Fruit fly (Drosophila melanogaster) whole organism, embryonic: Measurements from ENCODE around the gene Sdhaf3.

Experiments used
- CG11398 ChIP-seq: fragments of 200-800 bp; sonication (Bioruptor generic); optimal IDR thresholded peaks from 2 replicates; lab custom pipeline; 2016; ENCODE audit warnings: missing biosample characterization, missing genetic modification characterization
- CG15514 ChIP-seq: fragments of 200-800 bp; sonication (Bioruptor generic); optimal IDR thresholded peaks from 3 replicates; lab custom pipeline; 2017; ENCODE audit warnings: missing biosample characterization, missing genetic modification characterization, mild to moderate bottlenecking, moderate library complexity, missing genetic modification reagents
- CG1603 ChIP-seq: fragments of 200-800 bp; sonication (Bioruptor generic); optimal IDR thresholded peaks from 2 replicates; lab custom pipeline; 2019; ENCODE audit warnings: missing biosample characterization, mild to moderate bottlenecking, missing genetic modification characterization, moderate library complexity
- CG17385 ChIP-seq: fragments of 200-800 bp; sonication (Bioruptor generic); optimal IDR thresholded peaks from 3 replicates; lab custom pipeline; 2018; ENCODE audit warnings: missing biosample characterization, mild to moderate bottlenecking, missing genetic modification characterization
- CG1832 ChIP-seq: fragments of 200-800 bp; sonication (Bioruptor generic); optimal IDR thresholded peaks from 2 replicates; lab custom pipeline; 2017; ENCODE audit warnings: missing biosample characterization, mild to moderate bottlenecking, missing genetic modification characterization, inconsistent platforms
- CG2199 ChIP-seq: fragments of 200-800 bp; sonication (Bioruptor generic); IDR thresholded peaks from 3 replicates; pipeline ENCODE4 v1.3.6; 2022; ENCODE audit warnings: missing biosample characterization, missing genetic modification characterization
- CG2712 ChIP-seq: fragments of 200-800 bp; optimal IDR thresholded peaks from 3 replicates; lab custom pipeline; 2019; ENCODE audit warnings: missing biosample characterization, mild to moderate bottlenecking, missing genetic modification characterization, moderate library complexity
- CG31224 ChIP-seq: fragments of 200-800 bp; sonication (Bioruptor generic); IDR thresholded peaks from 2 replicates; pipeline ENCODE4 v1.3.6; 2022; ENCODE audit warnings: missing biosample characterization, missing genetic modification characterization
- CG3163 ChIP-seq: fragments of 200-800 bp; sonication (Bioruptor generic); optimal IDR thresholded peaks from 3 replicates; lab custom pipeline; 2016; ENCODE audit warnings: missing biosample characterization, missing genetic modification characterization
- CG32767 ChIP-seq: fragments of 200-800 bp; sonication (Bioruptor generic); IDR thresholded peaks from 2 replicates; pipeline ENCODE4 v1.3.6; 2022; ENCODE audit warnings: missing biosample characterization, missing genetic modification characterization
- CG34376 ChIP-seq: fragments of 200-800 bp; sonication (Bioruptor generic); optimal IDR thresholded peaks from 2 replicates; lab custom pipeline; 2018; ENCODE audit warnings: missing biosample characterization, mild to moderate bottlenecking, missing genetic modification characterization
- CG4707 ChIP-seq: fragments of 200-800 bp; sonication (Bioruptor generic); optimal IDR thresholded peaks from 2 replicates; lab custom pipeline; 2018; ENCODE audit warnings: missing biosample characterization, mild to moderate bottlenecking, missing genetic modification characterization, moderate library complexity
- CG4730 ChIP-seq: fragments of 200-800 bp; sonication (Bioruptor generic); IDR thresholded peaks from 2 replicates; pipeline ENCODE4 v1.3.6; 2022; ENCODE audit warnings: missing biosample characterization, missing genetic modification characterization
- CG6272 ChIP-seq: fragments of 200-800 bp; sonication (Bioruptor generic); IDR thresholded peaks from 2 replicates; pipeline ENCODE4 v1.3.6; 2022; ENCODE audit warnings: missing biosample characterization, missing genetic modification characterization
- CG6654 ChIP-seq: fragments of 200-800 bp; sonication (Bioruptor generic); optimal IDR thresholded peaks from 2 replicates; lab custom pipeline; 2017; ENCODE audit warnings: missing biosample characterization, mild to moderate bottlenecking, missing genetic modification characterization
- CG8089 ChIP-seq: fragments of 200-800 bp; sonication (Bioruptor generic); optimal IDR thresholded peaks from 3 replicates; lab custom pipeline; 2016; ENCODE audit warnings: missing biosample characterization, missing genetic modification characterization
- CG8765 ChIP-seq: fragments of 200-800 bp; sonication (Bioruptor generic); IDR thresholded peaks from 2 replicates; pipeline ENCODE4 v1.3.6; 2022; ENCODE audit warnings: missing biosample characterization, missing genetic modification characterization
- CTCF ChIP-seq: fragments of 200-800 bp; sonication (Bioruptor generic); optimal IDR thresholded peaks from 2 replicates; lab custom pipeline; 2017; ENCODE audit warnings: missing biosample characterization, mild to moderate bottlenecking, missing genetic modification characterization, moderate library complexity
- CkIIα-i1 ChIP-seq: fragments of 200-800 bp; sonication (Bioruptor generic); IDR thresholded peaks from 2 replicates; pipeline ENCODE4 v1.3.6; 2022; ENCODE audit warnings: missing biosample characterization, missing genetic modification characterization
- Dad ChIP-seq: fragments of 200-800 bp; sonication (Bioruptor generic); optimal IDR thresholded peaks from 3 replicates; lab custom pipeline; 2016; ENCODE audit warnings: missing biosample characterization, missing genetic modification characterization
- Dbx ChIP-seq: fragments of 200-800 bp; sonication (Bioruptor generic); IDR thresholded peaks from 3 replicates; pipeline ENCODE4 v1.3.6; 2022; ENCODE audit warnings: missing biosample characterization, missing genetic modification characterization
- Ets65A ChIP-seq: fragments of 200-800 bp; sonication (Bioruptor generic); peaks from one replicate; lab custom pipeline; 2016; ENCODE audit warnings: missing biosample characterization, missing genetic modification characterization
- Hmr ChIP-seq: fragments of 200-800 bp; sonication (Bioruptor generic); optimal IDR thresholded peaks from 3 replicates; lab custom pipeline; 2017; ENCODE audit warnings: mild to moderate bottlenecking, missing biosample characterization, missing genetic modification reagents, missing genetic modification characterization
- Med ChIP-seq: fragments of 200-800 bp; sonication (Bioruptor generic); peaks from one replicate; lab custom pipeline; 2016; ENCODE audit warnings: missing biosample characterization, missing genetic modification characterization, mild to moderate bottlenecking, inconsistent platforms, moderate library complexity
- Mes4 ChIP-seq: fragments of 200-800 bp; sonication (Bioruptor generic); optimal IDR thresholded peaks from 2 replicates; lab custom pipeline; 2016; ENCODE audit warnings: missing biosample characterization, missing genetic modification characterization
- Ravus ChIP-seq: fragments of 200-800 bp; sonication (Bioruptor generic); IDR thresholded peaks from 2 replicates; pipeline ENCODE4 v1.3.6; 2022; ENCODE audit warnings: missing biosample characterization, missing genetic modification characterization
- Rx ChIP-seq: fragments of 200-800 bp; sonication (Bioruptor generic); IDR thresholded peaks from 2 replicates; pipeline ENCODE4 v1.3.6; 2022; ENCODE audit warnings: missing biosample characterization, missing genetic modification characterization
- Sox102F ChIP-seq: fragments of 200-800 bp; sonication (Bioruptor generic); optimal IDR thresholded peaks from 2 replicates; lab custom pipeline; 2018; ENCODE audit warnings: missing biosample characterization, mild to moderate bottlenecking, missing genetic modification characterization, moderate library complexity
- Sry-δ ChIP-seq: fragments of 200-800 bp; sonication (Bioruptor generic); optimal IDR thresholded peaks from 2 replicates; lab custom pipeline; 2016; ENCODE audit warnings: missing biosample characterization, missing genetic modification characterization
- al ChIP-seq: fragments of 200-800 bp; sonication (Bioruptor generic); IDR thresholded peaks from 2 replicates; pipeline ENCODE4 v1.3.6; 2022; ENCODE audit warnings: missing biosample characterization, missing genetic modification characterization
- ap ChIP-seq: fragments of 200-800 bp; sonication (Bioruptor generic); IDR thresholded peaks from 2 replicates; pipeline ENCODE4 v1.3.6; 2022; ENCODE audit warnings: missing biosample characterization, missing genetic modification characterization
- ase ChIP-seq: fragments of 200-800 bp; sonication (Bioruptor generic); IDR thresholded peaks from 3 replicates; pipeline ENCODE4 v1.3.6; 2022; ENCODE audit warnings: missing biosample characterization, missing genetic modification characterization
- cg ChIP-seq: fragments of 200-800 bp; sonication (Bioruptor generic); optimal IDR thresholded peaks from 3 replicates; lab custom pipeline; 2019; ENCODE audit warnings: missing biosample characterization, mild to moderate bottlenecking, missing genetic modification characterization, moderate library complexity
- chm ChIP-seq: fragments of 200-800 bp; sonication (Bioruptor generic); IDR thresholded peaks from 2 replicates; pipeline ENCODE4 v1.3.6; 2022; ENCODE audit warnings: missing biosample characterization, missing genetic modification characterization
- crp ChIP-seq, 2 experiments: fragments of 200-800 bp; sonication (Bioruptor generic); optimal IDR thresholded peaks; 2 replicates in 1 of 2; 3 replicates in 1 of 2; lab custom pipeline; 2017; ENCODE audit warnings: missing biosample characterization in 2 of 2, missing genetic modification characterization in 2 of 2, mild to moderate bottlenecking in 1 of 2, moderate library complexity in 1 of 2
- dimm ChIP-seq: fragments of 200-800 bp; sonication (Bioruptor generic); IDR thresholded peaks from 2 replicates; pipeline ENCODE4 v1.3.6; 2022; ENCODE audit warnings: missing biosample characterization, missing genetic modification characterization
- dm ChIP-seq: fragments of 200-800 bp; sonication (Bioruptor generic); optimal IDR thresholded peaks from 3 replicates; lab custom pipeline; 2016; ENCODE audit warnings: missing biosample characterization, missing genetic modification characterization
- fd96Cb ChIP-seq: fragments of 200-800 bp; sonication (Bioruptor generic); optimal IDR thresholded peaks from 2 replicates; lab custom pipeline; 2018; ENCODE audit warnings: missing biosample characterization, mild to moderate bottlenecking, missing genetic modification characterization, moderate library complexity
- h ChIP-seq: fragments of >200 bp; optimal IDR thresholded peaks from 2 replicates; lab custom pipeline; 2017
- klu ChIP-seq: fragments of 200-800 bp; sonication (Bioruptor generic); IDR thresholded peaks from 2 replicates; pipeline ENCODE4 v1.3.6; 2022; ENCODE audit warnings: missing biosample characterization, missing genetic modification characterization
- lov ChIP-seq, 2 experiments: fragments of 200-800 bp in 1 of 2; fragments of >200 bp in 1 of 2; sonication (Bioruptor generic) in 1 of 2; IDR thresholded peaks in 1 of 2; optimal IDR thresholded peaks in 1 of 2; 2 replicates in 1 of 2; 3 replicates in 1 of 2; pipeline versions ENCODE4 v1.3.6 to Lab custom; 2017 to 2022; ENCODE audit warnings: missing biosample characterization in 1 of 2, missing genetic modification characterization in 1 of 2
- ranshi ChIP-seq: fragments of 200-800 bp; sonication (Bioruptor generic); IDR thresholded peaks from 2 replicates; pipeline ENCODE4 v1.3.6; 2022; ENCODE audit warnings: missing biosample characterization, missing genetic modification characterization
- sc ChIP-seq, 3 experiments: fragments of >200 bp in 2 of 3; fragments of 200-800 bp in 1 of 3; sonication (Bioruptor generic) in 1 of 3; optimal IDR thresholded peaks; 2 replicates in 2 of 3; 3 replicates in 1 of 3; lab custom pipeline; 2017; ENCODE audit warnings: mild to moderate bottlenecking in 1 of 3, missing biosample characterization in 1 of 3, missing genetic modification characterization in 1 of 3, missing genetic modification reagents in 1 of 3
- sd ChIP-seq: fragments of 200-800 bp; sonication (Bioruptor generic); optimal IDR thresholded peaks from 3 replicates; lab custom pipeline; 2018; ENCODE audit warnings: missing biosample characterization, mild to moderate bottlenecking, missing genetic modification characterization, moderate library complexity
- sens ChIP-seq: fragments of 200-800 bp; sonication (Bioruptor generic); peaks from one replicate; lab custom pipeline; 2016; ENCODE audit warnings: missing biosample characterization, missing genetic modification characterization
- shn ChIP-seq: fragments of 200-800 bp; sonication (Bioruptor generic); optimal IDR thresholded peaks from 3 replicates; lab custom pipeline; 2016; ENCODE audit warnings: missing biosample characterization, missing genetic modification characterization
- so ChIP-seq: fragments of 200-800 bp; sonication (Bioruptor generic); IDR thresholded peaks from 3 replicates; pipeline ENCODE4 v1.3.6; 2022; ENCODE audit warnings: missing biosample characterization, missing genetic modification characterization
- sug ChIP-seq: fragments of 200-800 bp; optimal IDR thresholded peaks from 2 replicates; lab custom pipeline; 2019; ENCODE audit warnings: missing biosample characterization, mild to moderate bottlenecking, missing genetic modification characterization, moderate library complexity
- tll ChIP-seq, 2 experiments: fragments of 200-800 bp in 1 of 2; fragments of >200 bp in 1 of 2; sonication (Bioruptor generic) in 1 of 2; optimal IDR thresholded peaks; 2 replicates each; lab custom pipeline; 2017 to 2019; ENCODE audit warnings: missing biosample characterization in 2 of 2, missing genetic modification characterization in 2 of 2, mild to moderate bottlenecking in 1 of 2, moderate library complexity in 1 of 2
- unpg ChIP-seq: fragments of 200-800 bp; sonication (Bioruptor generic); optimal IDR thresholded peaks from 3 replicates; lab custom pipeline; 2018; ENCODE audit warnings: missing biosample characterization, mild to moderate bottlenecking, missing genetic modification characterization, moderate library complexity
- usp ChIP-seq: fragments of >200 bp; optimal IDR thresholded peaks from 2 replicates; lab custom pipeline; 2017; ENCODE audit warnings: missing biosample characterization, missing genetic modification characterization
- z ChIP-seq: fragments of 200-800 bp; sonication (Bioruptor generic); IDR thresholded peaks from 3 replicates; pipeline ENCODE4 v1.3.6; 2022; ENCODE audit warnings: missing biosample characterization, missing genetic modification characterization
- zfh2 ChIP-seq: fragments of 200-800 bp; sonication (Bioruptor generic); optimal IDR thresholded peaks from 2 replicates; lab custom pipeline; 2016; ENCODE audit warnings: missing biosample characterization, missing genetic modification characterization

Sdhaf3 gene

dm6 chr3R:16518150-16518662, 36.0 kb upstream of the Sdhaf3 start (continued):
- TF ChIP-seq sug (tag; lab: Kevin White, UChicago) (no peak), CG34376 (GFP tag; lab: Kevin White, UChicago) (no peak), Dbx (GFP tag; lab: Robert Waterston, UW) (no peak), ase (GFP tag; lab: Robert Waterston, UW) (no peak), crp (GFP tag; optimal IDR thresholded peaks at IDR 0.05; lab: Kevin White, UChicago) (no peak), CG4707 (GFP tag; lab: Kevin White, UChicago) (no peak), CG6272 (GFP tag; lab: Robert Waterston, UW) (no peak), CG1603 (tag; lab: Kevin White, UChicago) (no peak), CG31224 (GFP tag; lab: Robert Waterston, UW) (no peak), klu (no peak), CkIIα-i1 (no peak), Ets65A (no peak), sc (optimal IDR thresholded peaks at IDR 0.05; lab: Kevin White, UChicago) (no peak), sc (GFP tag; optimal IDR thresholded peaks at IDR 0.05; lab: Kevin White, UChicago) (no peak), Hmr (no peak), ranshi (GFP tag; lab: Robert Waterston, UW) (no peak), CG8089 (GFP tag; lab: Kevin White, UChicago) (no peak), cg (GFP tag; lab: Kevin White, UChicago) (peak; percentile 39), CG2712 (tag; lab: Kevin White, UChicago) (no peak), CG4730 (GFP tag; lab: Robert Waterston, UW) (no peak), dm (GFP tag; lab: Kevin White, UChicago) (no peak), sd (peak; percentile 88), chm (peak; percentile 29; the same call in 1 of the 2 replicates), CG6654 (GFP tag; lab: Kevin White, UChicago) (no peak), CG15514 (no peak), so (GFP tag; lab: Robert Waterston, UW) (no peak), CG1832 (GFP tag; lab: Kevin White, UChicago) (no peak), CG8765 (no peak), Mes4 (GFP tag; lab: Kevin White, UChicago) (no peak), CTCF (no peak), sens (peak; percentile 17), Med (peak; percentile 51)

dm6 chr3R:16510128-16510527, 27.9 kb upstream of the Sdhaf3 start:
- TF ChIP-seq CG4730 (GFP tag; lab: Robert Waterston, UW) = no peak
- no peak for TF ChIP-seq CG17385
- TF ChIP-seq CG11398 (GFP tag; lab: Kevin White, UChicago) = no peak
- TF ChIP-seq fd96Cb = peak; percentile 34
- no peak for TF ChIP-seq CG8089 (GFP tag; lab: Kevin White, UChicago)
- TF ChIP-seq CG3163 (GFP tag; lab: Kevin White, UChicago) = no peak
- no peak for TF ChIP-seq lov (optimal IDR thresholded peaks at IDR 0.05; lab: Kevin White, UChicago)
- TF ChIP-seq lov (GFP tag; IDR thresholded peaks at IDR 0.05; lab: Robert Waterston, UW) = no peak
- TF ChIP-seq Sox102F = peak; percentile 55
- no peak for TF ChIP-seq al (GFP tag; lab: Robert Waterston, UW)
- TF ChIP-seq CG32767 = no peak
- no peak for TF ChIP-seq shn (GFP tag; lab: Kevin White, UChicago)
- TF ChIP-seq dimm = no peak
- TF ChIP-seq ap (GFP tag; lab: Robert Waterston, UW) = no peak
- TF ChIP-seq Ravus = no peak
- TF ChIP-seq Rx (GFP tag; lab: Robert Waterston, UW) = no peak
- no peak for TF ChIP-seq zfh2
- TF ChIP-seq usp (GFP tag; lab: Kevin White, UChicago) = no peak
- no peak for TF ChIP-seq z (GFP tag; lab: Robert Waterston, UW)
- TF ChIP-seq Dad (GFP tag; lab: Kevin White, UChicago) = no peak
- TF ChIP-seq tll (GFP tag; optimal IDR thresholded peaks at IDR 0.05; lab: Kevin White, UChicago) = no peak
- TF ChIP-seq CG2199 (GFP tag; lab: Robert Waterston, UW) = no peak
- peak; percentile 63 for TF ChIP-seq unpg
- no peak for TF ChIP-seq h (lab: Kevin White, UChicago)
- no peak for TF ChIP-seq Sry-δ (GFP tag; lab: Kevin White, UChicago)
